Fruit fly (Drosophila melanogaster) whole organism, embryonic: ENCODE data around the gene Gnpat.

Experiments
- CG10209 ChIP-seq: fragments of 200-800 bp; sonication (Bioruptor generic); optimal IDR thresholded peaks from 3 replicates; lab custom pipeline; 2017; ENCODE audit warnings: missing biosample characterization, mild to moderate bottlenecking, missing genetic modification characterization, missing genetic modification reagents
- CG1024 ChIP-seq: fragments of 200-800 bp; sonication (Bioruptor generic); IDR thresholded peaks from 2 replicates; pipeline ENCODE4 v1.3.6; 2022; ENCODE audit warnings: missing biosample characterization, missing genetic modification characterization
- CG11723 ChIP-seq: fragments of 200-800 bp; sonication (Bioruptor generic); optimal IDR thresholded peaks from 2 replicates; lab custom pipeline; 2017; ENCODE audit warnings: missing biosample characterization, mild to moderate bottlenecking, missing genetic modification characterization
- CG12391 ChIP-seq: fragments of 200-800 bp; sonication (Bioruptor generic); optimal IDR thresholded peaks from 3 replicates; lab custom pipeline; 2018; ENCODE audit warnings: missing biosample characterization, mild to moderate bottlenecking, missing genetic modification characterization, moderate library complexity
- CG12744 ChIP-seq: fragments of 200-800 bp; sonication (Bioruptor generic); optimal IDR thresholded peaks from 2 replicates; lab custom pipeline; 2016; ENCODE audit warnings: missing biosample characterization, missing genetic modification characterization
- CG14710 ChIP-seq: fragments of 200-800 bp; sonication (Bioruptor generic); optimal IDR thresholded peaks from 3 replicates; lab custom pipeline; 2019; ENCODE audit warnings: missing biosample characterization, mild to moderate bottlenecking, missing genetic modification characterization, moderate library complexity
- CG15601 ChIP-seq: fragments of 200-800 bp; sonication (Bioruptor generic); optimal IDR thresholded peaks from 3 replicates; lab custom pipeline; 2019; ENCODE audit warnings: missing biosample characterization, mild to moderate bottlenecking, missing genetic modification characterization, moderate library complexity
- CG2199 ChIP-seq: fragments of 200-800 bp; sonication (Bioruptor generic); IDR thresholded peaks from 3 replicates; pipeline ENCODE4 v1.3.6; 2022; ENCODE audit warnings: missing biosample characterization, missing genetic modification characterization
- CG2712 ChIP-seq: fragments of 200-800 bp; optimal IDR thresholded peaks from 3 replicates; lab custom pipeline; 2019; ENCODE audit warnings: missing biosample characterization, mild to moderate bottlenecking, missing genetic modification characterization, moderate library complexity
- CG30431 ChIP-seq: fragments of 200-800 bp; sonication (Bioruptor generic); optimal IDR thresholded peaks from 2 replicates; lab custom pipeline; 2017; ENCODE audit warnings: missing biosample characterization, missing genetic modification characterization
- CG32772 ChIP-seq: fragments of 200-800 bp; sonication (Bioruptor generic); IDR thresholded peaks from 2 replicates; pipeline ENCODE4 v1.3.6; 2022; ENCODE audit warnings: missing biosample characterization, missing genetic modification characterization
- CG34224 ChIP-seq: fragments of 200-800 bp; sonication (Bioruptor generic); IDR thresholded peaks from 3 replicates; pipeline ENCODE4 v1.3.6; 2022; ENCODE audit warnings: missing biosample characterization, missing genetic modification characterization; ENCODE audit not compliant: partially characterized antibody
- CG3847 ChIP-seq: fragments of 200-800 bp; sonication (Bioruptor generic); IDR thresholded peaks from 2 replicates; pipeline ENCODE4 v1.3.6; 2022; ENCODE audit warnings: missing biosample characterization, missing genetic modification characterization
- CG4617 ChIP-seq: fragments of 200-800 bp; sonication (Bioruptor generic); optimal IDR thresholded peaks from 3 replicates; lab custom pipeline; 2016; ENCODE audit warnings: missing biosample characterization, missing genetic modification characterization, borderline replicate concordance
- CG7839 ChIP-seq: fragments of 200-800 bp; sonication (Bioruptor generic); optimal IDR thresholded peaks from 3 replicates; lab custom pipeline; 2018; ENCODE audit warnings: missing biosample characterization, mild to moderate bottlenecking, missing genetic modification characterization, moderate library complexity
- CG8944 ChIP-seq: fragments of 200-800 bp; sonication (Bioruptor generic); optimal IDR thresholded peaks from 3 replicates; lab custom pipeline; 2016; ENCODE audit warnings: missing biosample characterization, missing genetic modification characterization
- D ChIP-seq, 2 experiments: fragments of 200-800 bp in 1 of 2; fragments of >200 bp in 1 of 2; sonication (Bioruptor generic) in 1 of 2; optimal IDR thresholded peaks; 2 replicates in 1 of 2; 3 replicates in 1 of 2; lab custom pipeline; 2017; ENCODE audit warnings: mild to moderate bottlenecking in 1 of 2, missing biosample characterization in 1 of 2, missing genetic modification characterization in 1 of 2, missing genetic modification reagents in 1 of 2
- GATAe ChIP-seq: fragments of 200-800 bp; sonication (Bioruptor generic); conservative IDR thresholded peaks from 2 replicates; pipeline ENCODE4 v1.3.6; 2022; ENCODE audit warnings: missing biosample characterization, missing genetic modification characterization
- Hey ChIP-seq: fragments of 200-800 bp; sonication (Bioruptor generic); optimal IDR thresholded peaks from 3 replicates; lab custom pipeline; 2018; ENCODE audit warnings: missing biosample characterization, mild to moderate bottlenecking, missing genetic modification characterization
- Lhr ChIP-seq: fragments of 200-800 bp; sonication (Bioruptor generic); optimal IDR thresholded peaks from 3 replicates; lab custom pipeline; 2017; ENCODE audit warnings: mild to moderate bottlenecking, missing biosample characterization, missing genetic modification reagents, missing genetic modification characterization
- Lpt ChIP-seq: fragments of >200 bp; optimal IDR thresholded peaks from 2 replicates; lab custom pipeline; 2018; ENCODE audit warnings: missing biosample characterization, missing genetic modification characterization
- Mad ChIP-seq: fragments of 200-800 bp; sonication (Bioruptor generic); optimal IDR thresholded peaks from 2 replicates; lab custom pipeline; 2016; ENCODE audit warnings: missing biosample characterization, missing genetic modification characterization
- Side ChIP-seq: fragments of 200-800 bp; sonication (Bioruptor generic); optimal IDR thresholded peaks from 2 replicates; lab custom pipeline; 2016; ENCODE audit warnings: missing biosample characterization, missing genetic modification characterization
- Sin3A ChIP-seq: fragments of >200 bp; optimal IDR thresholded peaks from 2 replicates; lab custom pipeline; 2018
- Ssrp ChIP-seq: fragments of 200-800 bp; sonication (Bioruptor generic); optimal IDR thresholded peaks from 2 replicates; lab custom pipeline; 2018; ENCODE audit warnings: missing biosample characterization, mild to moderate bottlenecking, missing genetic modification characterization, moderate library complexity
- al ChIP-seq: fragments of 200-800 bp; sonication (Bioruptor generic); IDR thresholded peaks from 2 replicates; pipeline ENCODE4 v1.3.6; 2022; ENCODE audit warnings: missing biosample characterization, missing genetic modification characterization
- cwo ChIP-seq: fragments of 200-800 bp; sonication (Bioruptor generic); optimal IDR thresholded peaks from 3 replicates; lab custom pipeline; 2017; ENCODE audit warnings: missing biosample characterization, missing genetic modification characterization, mild to moderate bottlenecking, moderate library complexity, missing genetic modification reagents
- da ChIP-seq: fragments of 200-800 bp; sonication (Bioruptor generic); optimal IDR thresholded peaks from 2 replicates; lab custom pipeline; 2016; ENCODE audit warnings: missing biosample characterization, missing genetic modification characterization
- dati ChIP-seq: fragments of 200-800 bp; sonication (Bioruptor generic); IDR thresholded peaks from 2 replicates; pipeline ENCODE4 v1.3.6; 2022; ENCODE audit warnings: missing biosample characterization, missing genetic modification characterization
- emc ChIP-seq: fragments of 200-800 bp; sonication (Bioruptor generic); optimal IDR thresholded peaks from 2 replicates; lab custom pipeline; 2016; ENCODE audit warnings: missing biosample characterization, missing genetic modification characterization
- fd3F ChIP-seq: fragments of 200-800 bp; sonication (Bioruptor generic); optimal IDR thresholded peaks from 2 replicates; lab custom pipeline; 2018; ENCODE audit warnings: missing biosample characterization, mild to moderate bottlenecking, missing genetic modification characterization, moderate library complexity
- gcm2 ChIP-seq: fragments of 200-800 bp; sonication (Bioruptor generic); optimal IDR thresholded peaks from 2 replicates; lab custom pipeline; 2016; ENCODE audit warnings: missing biosample characterization, missing genetic modification characterization
- gsb ChIP-seq: fragments of 200-800 bp; sonication (Bioruptor generic); IDR thresholded peaks from 2 replicates; pipeline ENCODE4 v1.3.6; 2022; ENCODE audit warnings: missing biosample characterization, missing genetic modification characterization
- hbn ChIP-seq: fragments of 200-800 bp; sonication (Bioruptor generic); IDR thresholded peaks from 2 replicates; pipeline ENCODE4 v1.3.6; 2022; ENCODE audit warnings: missing biosample characterization, missing genetic modification characterization; ENCODE audit not compliant: partially characterized antibody
- hth ChIP-seq: fragments of >200 bp; optimal IDR thresholded peaks from 2 replicates; lab custom pipeline; 2017; ENCODE audit warnings: inconsistent platforms
- lov ChIP-seq, 2 experiments: fragments of 200-800 bp in 1 of 2; fragments of >200 bp in 1 of 2; sonication (Bioruptor generic) in 1 of 2; IDR thresholded peaks in 1 of 2; optimal IDR thresholded peaks in 1 of 2; 2 replicates in 1 of 2; 3 replicates in 1 of 2; pipeline versions ENCODE4 v1.3.6 to Lab custom; 2017 to 2022; ENCODE audit warnings: missing biosample characterization in 1 of 2, missing genetic modification characterization in 1 of 2
- mld ChIP-seq: fragments of 200-800 bp; sonication (Bioruptor generic); IDR thresholded peaks from 3 replicates; pipeline ENCODE4 v1.3.6; 2022; ENCODE audit warnings: missing biosample characterization, missing genetic modification characterization; ENCODE audit not compliant: partially characterized antibody
- p53 ChIP-seq: fragments of 200-800 bp; sonication (Bioruptor generic); optimal IDR thresholded peaks from 2 replicates; lab custom pipeline; 2016; ENCODE audit warnings: missing biosample characterization, missing genetic modification characterization
- pb ChIP-seq: fragments of 200-800 bp; sonication (Bioruptor generic); optimal IDR thresholded peaks from 3 replicates; lab custom pipeline; 2016; ENCODE audit warnings: missing biosample characterization, missing genetic modification characterization
- peb ChIP-seq: fragments of 200-800 bp; sonication (Bioruptor generic); IDR thresholded peaks from 2 replicates; pipeline ENCODE4 v1.3.6; 2022; ENCODE audit warnings: missing biosample characterization, missing genetic modification characterization
- psq ChIP-seq: fragments of 200-800 bp; sonication (Bioruptor generic); optimal IDR thresholded peaks from 2 replicates; lab custom pipeline; 2017; ENCODE audit warnings: missing biosample characterization, missing genetic modification characterization
- shn ChIP-seq: fragments of 200-800 bp; sonication (Bioruptor generic); optimal IDR thresholded peaks from 3 replicates; lab custom pipeline; 2016; ENCODE audit warnings: missing biosample characterization, missing genetic modification characterization
- sob ChIP-seq: fragments of 200-800 bp; sonication (Bioruptor generic); IDR thresholded peaks from 2 replicates; pipeline ENCODE4 v1.3.6; 2022; ENCODE audit warnings: missing biosample characterization, missing genetic modification characterization
- stwl ChIP-seq: fragments of 200-800 bp; sonication (Bioruptor generic); optimal IDR thresholded peaks from 3 replicates; lab custom pipeline; 2018; ENCODE audit warnings: missing biosample characterization, mild to moderate bottlenecking, missing genetic modification characterization, moderate library complexity
- usp ChIP-seq: fragments of >200 bp; optimal IDR thresholded peaks from 2 replicates; lab custom pipeline; 2017; ENCODE audit warnings: missing biosample characterization, missing genetic modification characterization
- wor ChIP-seq: fragments of 200-800 bp; sonication (Bioruptor generic); IDR thresholded peaks from 2 replicates; pipeline ENCODE4 v1.3.6; 2022; ENCODE audit warnings: missing biosample characterization, missing genetic modification characterization
- zen ChIP-seq: fragments of 200-800 bp; sonication (Bioruptor generic); optimal IDR thresholded peaks from 3 replicates; lab custom pipeline; 2018; ENCODE audit warnings: missing biosample characterization, mild to moderate bottlenecking, missing genetic modification characterization, moderate library complexity
- zfh1 ChIP-seq: fragments of 200-800 bp; sonication (Bioruptor generic); IDR thresholded peaks from 3 replicates; pipeline ENCODE4 v1.3.6; 2022; ENCODE audit warnings: missing biosample characterization, missing genetic modification characterization

Gene Gnpat

DNA sequence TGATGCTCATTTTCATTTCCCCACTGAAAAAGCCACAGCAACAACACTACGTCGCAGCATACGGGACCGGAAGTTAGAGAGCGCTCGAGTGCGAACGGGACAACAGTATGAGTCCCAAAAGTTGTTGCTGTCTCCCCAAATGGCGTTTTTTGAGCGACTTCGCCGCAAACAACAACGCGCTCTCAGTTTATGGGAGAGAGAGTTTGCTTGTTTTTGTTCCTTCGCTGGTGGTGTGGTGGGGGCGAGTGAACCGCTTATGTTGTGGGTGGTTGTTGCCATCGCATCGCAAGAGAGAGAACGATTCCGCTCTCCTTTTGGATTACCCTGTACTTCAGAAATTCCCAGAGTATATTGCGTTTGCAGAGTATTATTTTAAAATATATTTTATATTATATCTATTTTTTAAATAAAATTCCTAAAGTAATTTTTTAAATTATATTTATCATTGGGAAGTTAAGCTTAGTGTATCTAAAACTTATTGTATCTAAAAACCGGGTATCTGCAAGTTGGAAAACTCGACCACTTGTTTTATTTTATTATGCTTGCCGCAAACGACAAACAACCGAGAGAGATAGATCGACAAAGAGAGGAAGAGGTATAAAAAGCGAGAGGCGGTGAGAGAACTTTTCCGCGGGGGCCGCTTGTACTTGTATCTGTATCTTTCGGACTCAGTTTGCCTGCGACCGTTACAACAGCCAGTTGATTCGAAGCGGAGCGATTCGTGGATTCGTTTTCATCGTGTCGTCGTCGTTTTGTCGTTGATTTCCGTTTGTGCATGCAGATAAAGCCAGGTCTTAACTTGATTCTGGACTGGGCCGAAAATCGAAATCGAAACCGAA is 24.9 kb upstream of the Gnpat start, which contains the start of gene msi (continued):
- TF ChIP-seq D (optimal IDR thresholded peaks at IDR 0.05; lab: Kevin White, UChicago): no peak
- peak; percentile 99 for TF ChIP-seq D (GFP tag; optimal IDR thresholded peaks at IDR 0.05; lab: Kevin White, UChicago)
- peak; percentile 97 for TF ChIP-seq stwl (tag; lab: Kevin White, UChicago)
- peak; percentile 74 for TF ChIP-seq CG8944 (GFP tag; lab: Kevin White, UChicago)
- peak; percentile 33 for TF ChIP-seq emc (GFP tag; lab: Kevin White, UChicago)
- peak; percentile 100 for TF ChIP-seq CG7839 (tag; lab: Kevin White, UChicago)
- TF ChIP-seq cwo (GFP tag; lab: Kevin White, UChicago): peak; percentile 98
- TF ChIP-seq gcm2 (GFP tag; lab: Kevin White, UChicago): no peak
- TF ChIP-seq gsb (GFP tag; lab: Robert Waterston, UW): peak; percentile 97
- TF ChIP-seq hth (lab: Kevin White, UChicago): no peak
- TF ChIP-seq CG32772 (GFP tag; lab: Robert Waterston, UW): peak; percentile 99
- TF ChIP-seq CG2712: peak; percentile 100
- peak; percentile 91 for TF ChIP-seq dati (GFP tag; lab: Robert Waterston, UW)
- peak; percentile 93 for TF ChIP-seq CG30431
- peak; percentile 7; the same call in 2 of the 3 replicates for TF ChIP-seq CG34224 (GFP tag; lab: Robert Waterston, UW)
- TF ChIP-seq p53 (GFP tag; lab: Kevin White, UChicago): peak; percentile 37
- TF ChIP-seq CG4617 (GFP tag; lab: Kevin White, UChicago): peak; percentile 88
- TF ChIP-seq CG10209 (GFP tag; lab: Kevin White, UChicago): peak; percentile 99
- peak; percentile 96 for TF ChIP-seq GATAe (GFP tag; lab: Robert Waterston, UW)
- TF ChIP-seq CG11723 (GFP tag; lab: Kevin White, UChicago): peak; percentile 92
- peak; percentile 97 for TF ChIP-seq peb (GFP tag; lab: Robert Waterston, UW)
- TF ChIP-seq Ssrp (tag; lab: Kevin White, UChicago): peak; percentile 100
- TF ChIP-seq Lhr (GFP tag; lab: Kevin White, UChicago): peak; percentile 83
- peak; percentile 97 for TF ChIP-seq CG2199 (GFP tag; lab: Robert Waterston, UW)
- TF ChIP-seq CG3847 (GFP tag; lab: Robert Waterston, UW): peak; percentile 99
- no peak for TF ChIP-seq lov (optimal IDR thresholded peaks at IDR 0.05; lab: Kevin White, UChicago)
- TF ChIP-seq lov (GFP tag; IDR thresholded peaks at IDR 0.05; lab: Robert Waterston, UW): peak; percentile 98
- peak; percentile 100 for TF ChIP-seq CG12391 (tag; lab: Kevin White, UChicago)
- no peak for TF ChIP-seq Sin3A (lab: Kevin White, UChicago)
- peak; percentile 73 for TF ChIP-seq Mad (GFP tag; lab: Kevin White, UChicago)
- TF ChIP-seq CG15601 (tag; lab: Kevin White, UChicago): peak; percentile 99
- peak; percentile 98 for TF ChIP-seq CG14710 (tag; lab: Kevin White, UChicago)
- TF ChIP-seq sob (GFP tag; lab: Robert Waterston, UW): peak; percentile 99
- no peak for TF ChIP-seq usp (GFP tag; lab: Kevin White, UChicago)
- no peak for TF ChIP-seq mld (GFP tag; lab: Robert Waterston, UW)
- TF ChIP-seq CG12744: peak; percentile 29
- peak; percentile 99 for TF ChIP-seq wor (GFP tag; lab: Robert Waterston, UW)
- peak; percentile 67 for TF ChIP-seq Side (GFP tag; lab: Kevin White, UChicago)
- TF ChIP-seq zfh1 (GFP tag; lab: Robert Waterston, UW): peak; percentile 98
- peak; percentile 99 for TF ChIP-seq fd3F
- peak; percentile 98 for TF ChIP-seq al (GFP tag; lab: Robert Waterston, UW)
- TF ChIP-seq shn: peak; percentile 38
- peak; percentile 38; the same call in 1 of the 2 replicates for TF ChIP-seq hbn (GFP tag; lab: Robert Waterston, UW)
- no peak for TF ChIP-seq Lpt (GFP tag; lab: Kevin White, UChicago)
- peak; percentile 81 for TF ChIP-seq pb (GFP tag; lab: Kevin White, UChicago)
- peak; percentile 98 for TF ChIP-seq zen (tag; lab: Kevin White, UChicago)
- TF ChIP-seq CG1024 (GFP tag; lab: Robert Waterston, UW): peak; percentile 95
- peak; percentile 94 for TF ChIP-seq psq
- no peak for TF ChIP-seq Hey (tag; lab: Kevin White, UChicago)
- TF ChIP-seq da (GFP tag; lab: Kevin White, UChicago): no peak
